Fruit fly (Drosophila melanogaster) whole organism, adult: Measurements from ENCODE around the gene CG17652.

Source experiments
- CG12768 ChIP-seq: fragments of 200-800 bp; sonication (Bioruptor generic); optimal IDR thresholded peaks from 2 replicates; lab custom pipeline; 2017; ENCODE audit warnings: missing biosample characterization, missing genetic modification characterization, mild to moderate bottlenecking, moderate library complexity, missing genetic modification reagents
- CG14711 ChIP-seq: fragments of 200-800 bp; sonication (Bioruptor generic); optimal IDR thresholded peaks from 2 replicates; lab custom pipeline; 2018; ENCODE audit warnings: missing biosample characterization, mild to moderate bottlenecking, missing genetic modification characterization, moderate library complexity
- CG1620 ChIP-seq: fragments of 200-800 bp; sonication (Bioruptor generic); optimal IDR thresholded peaks from 2 replicates; lab custom pipeline; 2016; ENCODE audit warnings: missing biosample characterization, missing genetic modification characterization
- CG7045 ChIP-seq: fragments of 200-800 bp; sonication (Bioruptor generic); optimal IDR thresholded peaks from 2 replicates; lab custom pipeline; 2017; ENCODE audit warnings: missing biosample characterization, mild to moderate bottlenecking, missing genetic modification characterization
- CG7101 ChIP-seq: fragments of 200-800 bp; sonication (Bioruptor generic); optimal IDR thresholded peaks from 2 replicates; lab custom pipeline; 2018; ENCODE audit warnings: missing biosample characterization, mild to moderate bottlenecking, missing genetic modification characterization, moderate library complexity
- Hr96 ChIP-seq: fragments of 200-800 bp; sonication (Bioruptor generic); optimal IDR thresholded peaks from 2 replicates; lab custom pipeline; 2016; ENCODE audit warnings: missing biosample characterization, missing genetic modification characterization
- Mnt ChIP-seq: fragments of 200-800 bp; sonication (Bioruptor generic); optimal IDR thresholded peaks from 2 replicates; lab custom pipeline; 2016; ENCODE audit warnings: missing biosample characterization, mild to moderate bottlenecking, missing genetic modification characterization
- kay ChIP-seq: fragments of 200-800 bp; sonication (Bioruptor generic); peaks from one replicate; lab custom pipeline; 2016; ENCODE audit warnings: missing biosample characterization, missing genetic modification characterization, borderline replicate concordance
- pad ChIP-seq: fragments of 200-800 bp; sonication (Bioruptor generic); optimal IDR thresholded peaks from 3 replicates; lab custom pipeline; 2017; ENCODE audit warnings: missing biosample characterization, missing genetic modification characterization, mild to moderate bottlenecking, moderate library complexity, missing genetic modification reagents
- toe ChIP-seq: fragments of 200-800 bp; sonication (Bioruptor generic); optimal IDR thresholded peaks from 2 replicates; lab custom pipeline; 2016; ENCODE audit warnings: missing biosample characterization, missing genetic modification characterization

DNA sequence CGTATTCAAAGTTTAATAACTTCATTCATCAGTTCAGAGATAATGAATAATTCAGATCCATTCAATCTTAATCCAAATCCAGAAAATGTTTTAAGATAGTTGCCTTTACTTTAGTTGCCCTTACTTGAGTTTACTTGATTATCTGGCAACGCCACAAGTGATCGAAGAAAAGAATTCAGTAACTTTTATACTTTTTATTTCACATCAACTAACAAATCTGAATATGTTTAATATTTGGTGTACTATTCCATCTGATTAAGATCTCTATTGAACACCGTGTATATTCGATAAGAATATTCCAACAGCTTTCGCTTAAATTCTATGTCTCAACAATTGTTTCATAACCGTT lies 7.6 kb downstream of the CG17652 start:
- TF ChIP-seq Mnt (GFP tag; lab: Kevin White, UChicago) = no peak
- TF ChIP-seq CG7045 (GFP tag; lab: Kevin White, UChicago) = no peak
- no peak for TF ChIP-seq Hr96
- TF ChIP-seq pad (GFP tag; lab: Kevin White, UChicago) = no peak
- TF ChIP-seq kay = peak; percentile 93
- TF ChIP-seq CG14711 = no peak
- TF ChIP-seq CG1620 (GFP tag; lab: Kevin White, UChicago) = no peak
- TF ChIP-seq CG7101 (tag; lab: Kevin White, UChicago) = no peak
- TF ChIP-seq toe (GFP tag; lab: Kevin White, UChicago) = no peak
- TF ChIP-seq CG12768 (GFP tag; lab: Kevin White, UChicago) = no peak
